Worm (Caenorhabditis elegans) whole organism, L2 larva: ENCODE measurements around the gene C06A1.6.

ENCODE experiments used
- C34F6.9 ChIP-seq: fragments of 150-350 bp; optimal IDR thresholded peaks from 2 replicates; lab custom pipeline; 2014; ENCODE audit warnings: missing biosample characterization, missing genetic modification characterization
- F13H6.1 ChIP-seq: sonication (generic microtip); optimal IDR thresholded peaks from 2 replicates; lab custom pipeline; 2016; ENCODE audit warnings: missing genetic modification characterization, missing compliant biosample characterization
- R02D3.7 ChIP-seq: fragments of 150-350 bp; optimal IDR thresholded peaks from 2 replicates; lab custom pipeline; 2014; ENCODE audit warnings: missing biosample characterization, missing genetic modification characterization
- blmp-1 ChIP-seq: sonication (generic microtip); optimal IDR thresholded peaks from 2 replicates; lab custom pipeline; 2017; ENCODE audit warnings: missing genetic modification characterization, mild to moderate bottlenecking, missing compliant biosample characterization, antibody characterized with exemption, moderate library complexity; ENCODE audit not compliant: insufficient read depth
- ceh-16 ChIP-seq: fragments of 150-350 bp; optimal IDR thresholded peaks from 2 replicates; lab custom pipeline; 2014; ENCODE audit warnings: missing biosample characterization, missing genetic modification characterization
- ceh-82 ChIP-seq: fragments of 150-350 bp; optimal IDR thresholded peaks from 2 replicates; lab custom pipeline; 2014; ENCODE audit warnings: missing biosample characterization, missing genetic modification characterization
- crh-2 ChIP-seq: sonication (generic microtip); optimal IDR thresholded peaks from 2 replicates; lab custom pipeline; 2017; ENCODE audit warnings: missing biosample characterization, missing genetic modification characterization
- dmd-4 ChIP-seq: sonication (generic microtip); optimal IDR thresholded peaks from 2 replicates; lab custom pipeline; 2017; ENCODE audit warnings: missing biosample characterization, missing genetic modification characterization
- egl-27 ChIP-seq: sonication (generic microtip); optimal IDR thresholded peaks from 3 replicates; lab custom pipeline; 2017; ENCODE audit warnings: missing biosample characterization, missing genetic modification reagents, missing genetic modification characterization
- fos-1 ChIP-seq: fragments of 150-350 bp; optimal IDR thresholded peaks from 2 replicates; lab custom pipeline; 2014; ENCODE audit warnings: missing biosample characterization, missing genetic modification characterization
- gmeb-1 ChIP-seq: fragments of 150-350 bp; optimal IDR thresholded peaks from 2 replicates; lab custom pipeline; 2014; ENCODE audit warnings: missing biosample characterization, missing genetic modification characterization
- lin-11 ChIP-seq: fragments of 150-350 bp; sonication (generic microtip); optimal IDR thresholded peaks from 2 replicates; lab custom pipeline; 2014; ENCODE audit warnings: missing biosample characterization, missing genetic modification characterization, inconsistent platforms, mixed read lengths
- lin-13 ChIP-seq: fragments of 150-350 bp; optimal IDR thresholded peaks from 2 replicates; lab custom pipeline; 2014; ENCODE audit warnings: missing biosample characterization, missing genetic modification reagents, missing genetic modification characterization
- lsy-2 ChIP-seq, 2 experiments: fragments of 150-350 bp in 1 of 2; sonication (generic microtip) in 1 of 2; optimal IDR thresholded peaks; 2 replicates each; lab custom pipeline; 2014 to 2017; ENCODE audit warnings: missing biosample characterization in 2 of 2, missing genetic modification characterization in 2 of 2
- mab-5 ChIP-seq: fragments of 150-350 bp; optimal IDR thresholded peaks from 2 replicates; lab custom pipeline; 2014; ENCODE audit warnings: missing biosample characterization, missing genetic modification characterization
- mbf-1 ChIP-seq: sonication (generic microtip); optimal IDR thresholded peaks from 2 replicates; lab custom pipeline; 2017; ENCODE audit warnings: missing biosample characterization, missing genetic modification characterization
- mdl-1 ChIP-seq, 2 experiments: fragments of 150-350 bp in 1 of 2; sonication (generic microtip) in 1 of 2; optimal IDR thresholded peaks; 2 replicates each; lab custom pipeline; 2017; ENCODE audit warnings: missing biosample characterization in 2 of 2, missing genetic modification characterization in 2 of 2
- nhr-12 ChIP-seq: fragments of 150-350 bp; optimal IDR thresholded peaks from 2 replicates; lab custom pipeline; 2014; ENCODE audit warnings: missing biosample characterization, missing genetic modification characterization
- nhr-129 ChIP-seq: fragments of 150-350 bp; optimal IDR thresholded peaks from 2 replicates; lab custom pipeline; 2014; ENCODE audit warnings: missing biosample characterization, missing genetic modification characterization
- nhr-21 ChIP-seq: fragments of 150-350 bp; optimal IDR thresholded peaks from 2 replicates; lab custom pipeline; 2014; ENCODE audit warnings: missing biosample characterization, missing genetic modification characterization
- nhr-25 ChIP-seq: fragments of 150-350 bp; sonication (generic microtip); optimal IDR thresholded peaks from 3 replicates; lab custom pipeline; 2014; ENCODE audit warnings: missing biosample characterization, missing genetic modification characterization
- nhr-77 ChIP-seq: fragments of 150-350 bp; optimal IDR thresholded peaks from 2 replicates; lab custom pipeline; 2014; ENCODE audit warnings: missing biosample characterization, missing genetic modification characterization
- sem-4 ChIP-seq: fragments of 150-350 bp; optimal IDR thresholded peaks from 2 replicates; lab custom pipeline; 2014; ENCODE audit warnings: missing biosample characterization, missing genetic modification reagents, missing genetic modification characterization
- skn-1 ChIP-seq: sonication (generic microtip); optimal IDR thresholded peaks from 2 replicates; lab custom pipeline; 2017; ENCODE audit warnings: missing biosample characterization, missing genetic modification characterization
- sma-3 ChIP-seq: sonication (generic microtip); optimal IDR thresholded peaks from 2 replicates; lab custom pipeline; 2016; ENCODE audit warnings: missing genetic modification reagents, missing genetic modification characterization, missing compliant biosample characterization
- sma-9 ChIP-seq, 2 experiments: fragments of 150-350 bp in 1 of 2; sonication (generic microtip) in 1 of 2; optimal IDR thresholded peaks; 2 replicates each; lab custom pipeline; 2014 to 2016; ENCODE audit warnings: missing genetic modification characterization in 2 of 2, mild to moderate bottlenecking in 1 of 2, missing biosample characterization in 1 of 2, missing compliant biosample characterization in 1 of 2, missing genetic modification reagents in 1 of 2, moderate library complexity in 1 of 2
- snpc-4 ChIP-seq: fragments of 150-350 bp; optimal IDR thresholded peaks from 2 replicates; lab custom pipeline; 2014; ENCODE audit warnings: missing biosample characterization, missing genetic modification characterization
- unc-55 ChIP-seq: fragments of 150-350 bp; sonication (generic microtip); optimal IDR thresholded peaks from 3 replicates; lab custom pipeline; 2014; ENCODE audit warnings: missing biosample characterization, missing genetic modification reagents, missing genetic modification characterization
- zag-1 ChIP-seq: fragments of 150-350 bp; optimal IDR thresholded peaks from 2 replicates; lab custom pipeline; 2014; ENCODE audit warnings: missing biosample characterization, missing genetic modification characterization
- ztf-11 ChIP-seq: sonication (generic microtip); optimal IDR thresholded peaks from 2 replicates; lab custom pipeline; 2017; ENCODE audit warnings: missing biosample characterization, missing genetic modification characterization
- ztf-4 ChIP-seq: fragments of 150-350 bp; optimal IDR thresholded peaks from 2 replicates; lab custom pipeline; 2014; ENCODE audit warnings: missing biosample characterization, missing genetic modification characterization

Gene C06A1.6

DNA sequence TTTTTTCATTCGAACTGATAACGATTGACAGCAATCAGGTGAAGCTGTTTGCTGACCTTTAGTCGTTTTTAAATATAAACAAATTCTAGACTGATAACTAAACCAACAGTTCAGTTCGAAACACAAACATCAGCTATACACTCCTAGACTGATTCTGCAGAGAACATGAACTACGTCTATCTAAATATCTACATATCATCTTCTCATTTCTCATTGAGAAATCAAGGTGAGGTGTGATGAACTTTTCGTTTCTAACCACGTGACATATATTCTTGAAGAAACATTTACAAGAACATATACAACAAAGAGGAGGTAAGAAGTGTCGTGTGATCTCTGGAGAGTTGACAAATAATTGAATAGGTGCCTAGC lies 7.3 kb downstream of the C06A1.6 start (continued):
- no peak for TF ChIP-seq zag-1

DNA sequence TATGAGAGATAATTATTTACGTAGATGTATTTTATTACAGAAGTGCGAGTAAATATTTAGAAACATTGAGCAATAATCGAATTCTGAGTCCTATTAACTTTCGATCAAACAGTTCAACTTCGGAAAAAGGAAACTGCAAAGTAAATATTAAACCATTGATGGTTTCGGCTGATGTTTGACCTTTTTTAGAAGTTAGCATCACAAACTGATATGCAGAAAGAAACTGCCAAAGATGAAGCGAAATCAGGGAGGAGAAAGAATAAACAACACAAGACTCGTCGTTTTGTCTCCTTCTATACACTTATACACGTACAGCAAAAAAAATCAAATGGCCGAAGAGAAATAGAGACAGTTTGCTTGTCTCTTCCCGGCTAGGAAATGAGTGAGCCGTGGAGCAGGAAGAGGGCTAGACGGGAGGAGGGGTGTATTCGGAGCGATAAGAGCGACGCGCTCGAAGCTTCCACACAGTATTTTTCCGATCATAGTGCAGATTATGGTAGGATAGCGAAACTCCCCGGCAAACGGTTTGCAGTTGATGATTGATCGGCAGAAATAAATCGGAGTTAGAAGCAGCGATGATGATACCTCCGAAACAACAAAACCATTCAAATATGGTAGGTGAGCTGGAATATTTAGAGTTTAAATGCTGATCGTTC lies 7.8 kb downstream of the C06A1.6 start:
- TF ChIP-seq nhr-129 (tag; lab: Kevin White, UChicago), result peak; percentile 23
- no peak for TF ChIP-seq nhr-12 (tag; lab: Kevin White, UChicago)
- TF ChIP-seq fos-1 (tag; lab: Kevin White, UChicago), result peak; percentile 39
- TF ChIP-seq sma-9 (GFP tag; optimal IDR thresholded peaks at IDR 0.05; lab: Kevin White, UChicago), result peak; percentile 45
- no peak for TF ChIP-seq sma-9 (tag; optimal IDR thresholded peaks at IDR 0.05; lab: Kevin White, UChicago)
- no peak for TF ChIP-seq sem-4 (tag; lab: Kevin White, UChicago)

DNA sequence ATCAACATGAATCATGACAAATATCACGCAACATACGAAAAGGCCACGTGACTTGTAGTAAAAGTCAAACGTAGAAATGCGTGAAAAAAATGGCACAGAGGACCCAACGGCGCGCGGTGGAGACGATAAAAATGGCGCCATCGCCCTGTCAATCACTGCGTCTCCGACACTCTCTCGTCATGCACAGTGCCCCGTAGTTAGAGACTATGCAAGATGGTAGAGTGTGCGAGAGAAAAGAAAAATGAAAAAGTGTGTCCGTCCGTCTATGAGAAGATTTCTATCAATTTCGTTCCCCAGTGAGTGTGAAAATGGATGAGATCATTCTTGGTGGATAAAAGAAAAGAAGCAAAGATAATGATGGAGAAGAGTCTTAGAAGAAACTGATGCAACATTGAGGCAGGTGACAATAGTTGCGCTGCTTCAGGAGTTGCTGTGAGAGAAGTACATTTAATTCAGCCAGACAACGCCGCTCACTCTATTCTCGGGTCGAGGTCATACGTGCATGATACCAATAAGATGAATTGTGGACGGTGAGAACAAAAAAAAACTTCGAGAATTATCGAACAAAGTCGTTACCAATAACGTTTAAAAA lies 8.9 kb downstream of the C06A1.6 start:
- TF ChIP-seq unc-55 (GFP tag; lab: Kevin White, UChicago) (peak; percentile 33), snpc-4 (tag; lab: Kevin White, UChicago) (peak; percentile 44), mab-5 (tag; lab: Kevin White, UChicago) (no peak), crh-2 (tag; lab: Kevin White, UChicago) (peak; percentile 55), sma-3 (GFP tag; lab: Kevin White, UChicago) (peak; percentile 81), ceh-82 (no peak), nhr-25 (peak; percentile 80), nhr-77 (tag; lab: Kevin White, UChicago) (no peak), blmp-1 (no peak), nhr-129 (tag; lab: Kevin White, UChicago) (peak; percentile 95), ztf-11 (tag; lab: Kevin White, UChicago) (no peak), sma-9 (GFP tag; optimal IDR thresholded peaks at IDR 0.05; lab: Kevin White, UChicago) (peak; percentile 40), sma-9 (tag; optimal IDR thresholded peaks at IDR 0.05; lab: Kevin White, UChicago) (no peak), ztf-4 (tag; lab: Kevin White, UChicago) (peak; percentile 73), F13H6.1 (tag; lab: Kevin White, UChicago) (peak; percentile 78), R02D3.7 (tag; lab: Kevin White, UChicago) (no peak), mdl-1 (tag; optimal IDR thresholded peaks at IDR 0.05; lab: Kevin White, UChicago) (peak; percentile 51 to 54), C34F6.9 (tag; lab: Kevin White, UChicago) (peak; percentile 63), nhr-12 (tag; lab: Kevin White, UChicago) (no peak), fos-1 (tag; lab: Kevin White, UChicago) (peak; percentile 80), gmeb-1 (tag; lab: Kevin White, UChicago) (peak; percentile 30), nhr-21 (tag; lab: Kevin White, UChicago) (peak; percentile 73), sem-4 (tag; lab: Kevin White, UChicago) (peak; percentile 72), lsy-2 (tag; optimal IDR thresholded peaks at IDR 0.05; lab: Kevin White, UChicago) (peak in 1 of 2 experiments; percentile 54), lin-11 (no peak), lin-13 (GFP tag; lab: Kevin White, UChicago) (peak; percentile 15), skn-1 (tag; lab: Kevin White, UChicago) (no peak), egl-27 (tag; lab: Kevin White, UChicago) (peak; percentile 35)

DNA sequence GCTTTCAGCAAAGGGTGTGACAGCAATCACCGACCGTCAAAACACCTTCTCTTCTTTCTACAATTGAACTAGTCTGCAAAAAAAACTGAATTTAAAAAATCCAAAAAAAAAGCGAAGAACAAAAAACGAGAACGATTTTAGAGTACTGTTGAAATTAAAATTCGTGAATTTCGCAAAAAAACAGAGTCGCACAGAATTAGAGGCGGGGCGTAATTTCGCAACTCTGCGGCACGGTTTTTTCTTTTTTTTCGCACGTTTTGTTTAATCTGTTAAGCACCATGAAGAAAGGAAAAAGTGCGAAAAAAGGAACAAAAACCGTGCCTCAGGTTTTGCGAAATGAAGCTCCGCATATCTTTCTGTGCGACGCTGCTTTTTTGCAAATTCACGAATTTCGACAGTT lies 9.5 kb downstream of the C06A1.6 start, which contains the start of gene mnk-1:
TSS of gene mnk-1 (minus strand) at position 73 of the 400 bp plus-strand sequence.
- TF ChIP-seq mbf-1 (tag; lab: Kevin White, UChicago), result no peak
- no peak for TF ChIP-seq dmd-4 (tag; lab: Kevin White, UChicago)
- TF ChIP-seq crh-2 (tag; lab: Kevin White, UChicago), result no peak
- TF ChIP-seq, all 48 proteins: peak for 0

DNA sequence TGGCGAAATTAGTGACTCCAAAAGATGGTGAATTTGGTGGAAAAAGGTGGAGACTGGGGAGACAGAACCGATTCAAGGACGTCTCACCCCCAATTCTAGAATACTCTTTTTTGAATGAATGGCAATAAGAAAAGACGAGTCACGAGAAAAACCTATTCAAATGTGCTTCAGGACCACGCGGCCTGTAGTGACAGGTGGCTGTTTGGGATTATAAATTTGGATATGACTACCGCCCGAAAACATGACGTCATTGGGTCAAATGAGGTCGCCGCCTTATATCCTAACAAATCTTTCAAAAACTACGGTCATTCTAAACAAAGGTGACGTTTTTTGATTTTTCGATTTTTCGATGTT lies 10.5 kb downstream of the C06A1.6 start:
- TF ChIP-seq ztf-4 (tag; lab: Kevin White, UChicago) (no peak), ceh-16 (tag; lab: Kevin White, UChicago) (peak; percentile 3), nhr-25 (peak; percentile 48), nhr-129 (tag; lab: Kevin White, UChicago) (peak; percentile 13)
